Fruit fly (Drosophila melanogaster): ENCODE results near the gene Gen.

- no peak for TF ChIP-seq CTCF (optimal IDR thresholded peaks at IDR 0.05)
- no peak for TF ChIP-seq CG8478 (optimal IDR thresholded peaks at IDR 0.05)
Observed at dm6 chr3L:5187572-5187934, 35.4 kb upstream of the Gen start.

Data from S2 (cell line).